Worm (Caenorhabditis elegans) whole organism, late embryonic: ENCODE measurements around the gene C28G1.10.

Experiments
- C08G9.2 ChIP-seq: sonication (generic microtip); optimal IDR thresholded peaks from 2 replicates; lab custom pipeline; 2016; ENCODE audit warnings: mild to moderate bottlenecking, missing genetic modification characterization, moderate library complexity, missing compliant biosample characterization
- C38D4.7 ChIP-seq: fragments of 200-800 bp; sonication (Bioruptor generic); optimal IDR thresholded peaks from 2 replicates; lab custom pipeline; 2018; ENCODE audit warnings: mild to moderate bottlenecking, missing genetic modification characterization, moderate library complexity, missing compliant biosample characterization
- F13H6.1 ChIP-seq: sonication (generic microtip); optimal IDR thresholded peaks from 2 replicates; lab custom pipeline; 2016; ENCODE audit warnings: missing genetic modification characterization, missing compliant biosample characterization
- K02D7.2 ChIP-seq: sonication (generic microtip); optimal IDR thresholded peaks from 2 replicates; lab custom pipeline; 2017; ENCODE audit warnings: mild to moderate bottlenecking, missing genetic modification characterization, missing compliant biosample characterization
- T23F11.4 ChIP-seq: fragments of 200-800 bp; sonication (Bioruptor generic); optimal IDR thresholded peaks from 2 replicates; lab custom pipeline; 2018; ENCODE audit warnings: mild to moderate bottlenecking, missing genetic modification characterization, missing compliant biosample characterization
- ama-1 ChIP-seq: fragments of 150-350 bp; optimal IDR thresholded peaks from 2 replicates; lab custom pipeline; 2014
- ceh-14 ChIP-seq: sonication (generic microtip); optimal IDR thresholded peaks from 2 replicates; lab custom pipeline; 2016; ENCODE audit warnings: missing genotype, missing genetic modification characterization, missing compliant biosample characterization
- ceh-2 ChIP-seq: sonication (generic microtip); optimal IDR thresholded peaks from 2 replicates; lab custom pipeline; 2016; ENCODE audit warnings: missing genotype, missing genetic modification characterization, missing compliant biosample characterization
- ceh-22 ChIP-seq: sonication (generic microtip); optimal IDR thresholded peaks from 2 replicates; lab custom pipeline; 2017; ENCODE audit warnings: missing biosample characterization, missing genetic modification characterization
- ceh-30 ChIP-seq: fragments of 150-350 bp; optimal IDR thresholded peaks from 2 replicates; lab custom pipeline; 2014; ENCODE audit warnings: missing biosample characterization, missing genetic modification characterization
- ceh-9 ChIP-seq: sonication (generic microtip); optimal IDR thresholded peaks from 2 replicates; lab custom pipeline; 2016; ENCODE audit warnings: mild to moderate bottlenecking, missing genetic modification characterization, inconsistent platforms, missing compliant biosample characterization
- dmd-4 ChIP-seq: sonication (generic microtip); optimal IDR thresholded peaks from 2 replicates; lab custom pipeline; 2016; ENCODE audit warnings: borderline replicate concordance, missing genetic modification characterization, missing compliant biosample characterization
- dve-1 ChIP-seq: sonication (generic microtip); optimal IDR thresholded peaks from 2 replicates; lab custom pipeline; 2017; ENCODE audit warnings: antibody characterized with exemption, mild to moderate bottlenecking, missing genetic modification characterization, missing compliant biosample characterization
- elt-2 ChIP-seq: sonication (generic microtip); optimal IDR thresholded peaks from 2 replicates; lab custom pipeline; 2016; ENCODE audit warnings: missing genetic modification reagents, missing genetic modification characterization, missing compliant biosample characterization
- ets-4 ChIP-seq: sonication (generic microtip); optimal IDR thresholded peaks from 2 replicates; lab custom pipeline; 2016; ENCODE audit warnings: missing genetic modification characterization, missing compliant biosample characterization
- fax-1 ChIP-seq: sonication (generic microtip); optimal IDR thresholded peaks from 2 replicates; lab custom pipeline; 2016; ENCODE audit warnings: missing genotype, missing genetic modification characterization, missing compliant biosample characterization
- gmeb-2 ChIP-seq: sonication (generic microtip); optimal IDR thresholded peaks from 2 replicates; lab custom pipeline; 2016; ENCODE audit warnings: missing genetic modification characterization, inconsistent platforms, missing compliant biosample characterization
- hlh-30 ChIP-seq: sonication (generic microtip); optimal IDR thresholded peaks from 2 replicates; lab custom pipeline; 2017; ENCODE audit warnings: antibody characterized with exemption, missing genetic modification characterization, missing compliant biosample characterization; ENCODE audit not compliant: insufficient read depth
- hlh-6 ChIP-seq: sonication (generic microtip); optimal IDR thresholded peaks from 2 replicates; lab custom pipeline; 2016; ENCODE audit warnings: missing genotype, missing genetic modification characterization, missing compliant biosample characterization
- lin-11 ChIP-seq: fragments of 200-800 bp; sonication (Bioruptor generic); optimal IDR thresholded peaks from 2 replicates; lab custom pipeline; 2018; ENCODE audit warnings: mild to moderate bottlenecking, missing genetic modification characterization, missing compliant biosample characterization
- mec-3 ChIP-seq: sonication (generic microtip); optimal IDR thresholded peaks from 2 replicates; lab custom pipeline; 2016; ENCODE audit warnings: borderline replicate concordance, missing genetic modification characterization, missing compliant biosample characterization
- nfya-1 ChIP-seq: sonication (generic microtip); optimal IDR thresholded peaks from 2 replicates; lab custom pipeline; 2017; ENCODE audit warnings: missing genetic modification characterization, mild to moderate bottlenecking, missing compliant biosample characterization, antibody characterized with exemption, moderate library complexity
- odd-2 ChIP-seq: sonication (generic microtip); optimal IDR thresholded peaks from 2 replicates; lab custom pipeline; 2017; ENCODE audit warnings: antibody characterized with exemption, mild to moderate bottlenecking, missing genetic modification characterization, missing compliant biosample characterization
- pax-1 ChIP-seq: fragments of 150-350 bp; optimal IDR thresholded peaks from 2 replicates; lab custom pipeline; 2014; ENCODE audit warnings: missing biosample characterization, missing genetic modification characterization
- pha-4 ChIP-seq: fragments of 150-350 bp; optimal IDR thresholded peaks from 2 replicates; lab custom pipeline; 2018; ENCODE audit warnings: missing biosample characterization, missing genetic modification reagents, missing genetic modification characterization
- pqm-1 ChIP-seq: sonication (generic microtip); optimal IDR thresholded peaks from 2 replicates; lab custom pipeline; 2016; ENCODE audit warnings: missing genetic modification characterization, missing compliant biosample characterization
- ref-2 ChIP-seq: sonication (generic microtip); optimal IDR thresholded peaks from 2 replicates; lab custom pipeline; 2016; ENCODE audit warnings: missing genetic modification characterization, missing compliant biosample characterization
- rnt-1 ChIP-seq: sonication (generic microtip); optimal IDR thresholded peaks from 2 replicates; lab custom pipeline; 2016; ENCODE audit warnings: missing genetic modification characterization, missing compliant biosample characterization
- sdc-2 ChIP-seq: sonication (generic microtip); optimal IDR thresholded peaks from 2 replicates; lab custom pipeline; 2016; ENCODE audit warnings: missing genotype, missing genetic modification characterization, missing compliant biosample characterization
- sox-2 ChIP-seq: fragments of 200-800 bp; sonication (Bioruptor generic); IDR thresholded peaks from 2 replicates; pipeline ENCODE4 v1.3.6; 2022; ENCODE audit warnings: missing genetic modification reagents, missing genetic modification characterization, missing compliant biosample characterization
- syd-9 ChIP-seq: sonication (generic microtip); optimal IDR thresholded peaks from 2 replicates; lab custom pipeline; 2016; ENCODE audit warnings: mild to moderate bottlenecking, missing genetic modification characterization, moderate library complexity, missing compliant biosample characterization
- tbx-2 ChIP-seq: sonication (generic microtip); optimal IDR thresholded peaks from 2 replicates; lab custom pipeline; 2016; ENCODE audit warnings: missing genetic modification characterization, missing compliant biosample characterization
- ttx-3 ChIP-seq: sonication (generic microtip); optimal IDR thresholded peaks from 2 replicates; lab custom pipeline; 2016; ENCODE audit warnings: missing genetic modification reagents, missing genetic modification characterization, missing compliant biosample characterization
- unc-86 ChIP-seq: sonication (generic microtip); optimal IDR thresholded peaks from 2 replicates; lab custom pipeline; 2016; ENCODE audit warnings: missing genetic modification characterization, missing compliant biosample characterization

The C28G1.10 gene

ce11 chrX:8859538-8859937 is 12.6 kb downstream of the C28G1.10 start:
- TF ChIP-seq C08G9.2 (tag; lab: Kevin White, UChicago) = no peak
- TF ChIP-seq ceh-14 (tag; lab: Kevin White, UChicago) = no peak
- TF ChIP-seq tbx-2 (tag; lab: Kevin White, UChicago) = no peak
- TF ChIP-seq C38D4.7 = no peak

- no peak for TF ChIP-seq ceh-30 (tag; lab: Kevin White, UChicago)
- no peak for TF ChIP-seq lin-11 (tag; lab: Kevin White, UChicago)
- no peak for TF ChIP-seq odd-2 (tag; lab: Kevin White, UChicago)
- no peak for TF ChIP-seq hlh-30 (tag; lab: Kevin White, UChicago)
- no peak for TF ChIP-seq pax-1 (tag; lab: Kevin White, UChicago)
- no peak for TF ChIP-seq mec-3 (tag; lab: Kevin White, UChicago)
- no peak for TF ChIP-seq pqm-1 (tag; lab: Kevin White, UChicago)
- TF ChIP-seq syd-9 (tag; lab: Kevin White, UChicago) = no peak
- TF ChIP-seq ama-1 = no peak
- TF ChIP-seq fax-1 (tag; lab: Kevin White, UChicago) = no peak
- TF ChIP-seq F13H6.1 = no peak
- TF ChIP-seq, all 69 proteins: peak for 0
Observed at ce11 chrX:8860958-8861357, 14.0 kb downstream of the C28G1.10 start, which contains the start of gene C06E2.9. TSS of gene C06E2.9 (plus strand) at chrX:8861258.

ce11 chrX:8866563-8866962 is 19.6 kb downstream of the C28G1.10 start, which contains the start of gene ins-9:
TSS of gene ins-9 (minus strand) at chrX:8866663.
- TF ChIP-seq ceh-2 (tag; lab: Kevin White, UChicago) = no peak
- TF ChIP-seq dmd-4 = no peak
- TF ChIP-seq ets-4 (tag; lab: Kevin White, UChicago) = no peak
- TF ChIP-seq ref-2 (tag; lab: Kevin White, UChicago) = no peak
- no peak for TF ChIP-seq F13H6.1
- no peak for TF ChIP-seq rnt-1 (tag; lab: Kevin White, UChicago)

- TF ChIP-seq sox-2 (GFP tag; lab: Robert Waterston, UW) (no peak), elt-2 (no peak), odd-2 (tag; lab: Kevin White, UChicago) (no peak), gmeb-2 (no peak), ets-4 (tag; lab: Kevin White, UChicago) (no peak), ref-2 (tag; lab: Kevin White, UChicago) (no peak), T23F11.4 (GFP tag; lab: Kevin White, UChicago) (no peak), pha-4 (tag; lab: Kevin White, UChicago) (no peak), nfya-1 (tag; lab: Kevin White, UChicago) (no peak), mec-3 (tag; lab: Kevin White, UChicago) (no peak), ceh-9 (tag; lab: Kevin White, UChicago) (no peak), K02D7.2 (tag; lab: Kevin White, UChicago) (no peak), pqm-1 (tag; lab: Kevin White, UChicago) (no peak), sdc-2 (tag; lab: Kevin White, UChicago) (no peak), ttx-3 (no peak), hlh-6 (tag; lab: Kevin White, UChicago) (no peak)
Observed at ce11 chrX:8869112-8869675, 22.3 kb downstream of the C28G1.10 start, which contains the start of the genes ubc-22 and ubc-21. TSS of gene ubc-22 (minus strand) at chrX:8869162. TSS of gene ubc-21 (plus strand) at chrX:8869625.

- TF ChIP-seq ceh-22 (tag; lab: Kevin White, UChicago) = no peak
- TF ChIP-seq ref-2 (tag; lab: Kevin White, UChicago) = no peak
- TF ChIP-seq syd-9 (tag; lab: Kevin White, UChicago) = no peak
- TF ChIP-seq T23F11.4 (GFP tag; lab: Kevin White, UChicago) = no peak
- TF ChIP-seq ama-1 = no peak
- TF ChIP-seq dve-1 = no peak
- TF ChIP-seq unc-86 (tag; lab: Kevin White, UChicago) = no peak
- TF ChIP-seq odd-2 (tag; lab: Kevin White, UChicago) = no peak
- TF ChIP-seq pax-1 (tag; lab: Kevin White, UChicago) = no peak
Observed at ce11 chrX:8874748-8875147, 27.8 kb downstream of the C28G1.10 start, which contains the start of gene C06E2.1. TSS of gene C06E2.1 (minus strand) at chrX:8874848.
